Worm (Caenorhabditis elegans) whole organism, late embryonic: ENCODE data around the gene Y76B12C.4.

Experiments used
- hlh-8 ChIP-seq: sonication (generic microtip); optimal IDR thresholded peaks from 2 replicates; lab custom pipeline; 2016; ENCODE audit warnings: missing genotype, missing genetic modification characterization, missing compliant biosample characterization
- pag-3 ChIP-seq: sonication (generic microtip); optimal IDR thresholded peaks from 2 replicates; lab custom pipeline; 2016; ENCODE audit warnings: missing compliant biosample characterization, missing genetic modification characterization, borderline replicate concordance
- pha-2 ChIP-seq: sonication (generic microtip); optimal IDR thresholded peaks from 2 replicates; lab custom pipeline; 2017; ENCODE audit warnings: mild to moderate bottlenecking, missing genetic modification characterization, missing compliant biosample characterization

- TF ChIP-seq pag-3 (no peak), pha-2 (tag; lab: Kevin White, UChicago) (no peak), hlh-8 (no peak)
Observed at ce11 chrIV:2002290-2002689, 30.1 kb upstream of the Y76B12C.4 start.
